Fruit fly (Drosophila melanogaster): Measurements from ENCODE around the gene sfl.

sfl gene

DNA sequence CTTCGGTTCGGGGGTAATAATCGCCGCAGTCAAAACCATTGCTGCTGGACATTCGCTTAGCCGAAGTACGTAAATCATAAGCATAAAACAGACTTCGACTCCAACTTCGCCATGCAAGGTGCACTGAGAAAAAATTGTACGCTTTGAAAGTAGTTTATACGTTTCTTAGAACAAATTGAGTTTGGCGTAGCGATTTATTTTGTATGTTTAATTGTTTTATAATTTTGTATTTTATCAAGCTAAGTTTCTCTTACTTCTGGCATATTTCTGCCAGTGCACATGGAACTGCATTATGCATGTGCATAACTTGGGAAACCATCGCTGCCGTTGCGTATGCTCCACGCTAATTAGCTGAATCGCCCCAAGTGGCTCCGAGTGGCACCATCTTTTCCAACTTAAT lies 12.6 kb upstream of the sfl start (continued):
- no peak for TF ChIP-seq CG4617 (GFP tag; optimal IDR thresholded peaks at IDR 0.05; ENCODE audit: borderline replicate concordance)
- no peak for TF ChIP-seq CG4854 (GFP tag; optimal IDR thresholded peaks at IDR 0.05)
- TF ChIP-seq bigmax (GFP tag; optimal IDR thresholded peaks at IDR 0.05) = no peak
- no peak for TF ChIP-seq en (GFP tag; optimal IDR thresholded peaks at IDR 0.05)
- TF ChIP-seq CG17829 (tag; optimal IDR thresholded peaks at IDR 0.05) = peak; percentile 35
- no peak for TF ChIP-seq dan (GFP tag; IDR thresholded peaks at IDR 0.05)
- TF ChIP-seq CG15514 (GFP tag; optimal IDR thresholded peaks at IDR 0.05) = no peak
- TF ChIP-seq sens-2 (GFP tag; IDR thresholded peaks at IDR 0.05) = no peak
- TF ChIP-seq Ptx1 (GFP tag; IDR thresholded peaks at IDR 0.05) = peak; percentile 45; the same call in 1 of the 2 replicates
- peak; percentile 5 for TF ChIP-seq CG9437 (GFP tag; optimal IDR thresholded peaks at IDR 0.05)
- no peak for TF ChIP-seq TFAM (GFP tag; optimal IDR thresholded peaks at IDR 0.05)
- peak; percentile 21 for TF ChIP-seq CG1529 (GFP tag; optimal IDR thresholded peaks at IDR 0.05)
- no peak for TF ChIP-seq CG11696 (GFP tag; IDR thresholded peaks at IDR 0.05)
- TF ChIP-seq MTF-1 (GFP tag; optimal IDR thresholded peaks at IDR 0.05; ENCODE audit: borderline replicate concordance) = no peak
- no peak for TF ChIP-seq CG30431 (GFP tag; optimal IDR thresholded peaks at IDR 0.05)
- no peak for TF ChIP-seq eve (GFP tag; optimal IDR thresholded peaks at IDR 0.05)
- TF ChIP-seq Optix (GFP tag; IDR thresholded peaks at IDR 0.05) = no peak
- no peak for TF ChIP-seq ab (GFP tag; optimal IDR thresholded peaks at IDR 0.05)
- TF ChIP-seq bowl (GFP tag; IDR thresholded peaks at IDR 0.05) = no peak
- TF ChIP-seq Xbp1 (GFP tag; optimal IDR thresholded peaks at IDR 0.05) = peak; percentile 31
- peak in 1 of 2 experiments; percentile 13 for TF ChIP-seq Pdp1 (GFP tag; optimal IDR thresholded peaks at IDR 0.05)
- TF ChIP-seq Xrp1 (GFP tag; IDR thresholded peaks at IDR 0.05) = no peak
- peak; percentile 32 for TF ChIP-seq unpg (GFP tag; optimal IDR thresholded peaks at IDR 0.05)
- TF ChIP-seq D19A (tag; optimal IDR thresholded peaks at IDR 0.05) = peak; percentile 8
- TF ChIP-seq chinmo (GFP tag; IDR thresholded peaks at IDR 0.05; ENCODE audit: partially characterized antibody) = no peak
- no peak for TF ChIP-seq CG10209 (GFP tag; optimal IDR thresholded peaks at IDR 0.05)
- no peak for TF ChIP-seq Bdp1 (GFP tag; optimal IDR thresholded peaks at IDR 0.05)
- peak; percentile 26 for TF ChIP-seq fd96Cb (tag; optimal IDR thresholded peaks at IDR 0.05)
- peak; percentile 15 for TF ChIP-seq Oli (tag; optimal IDR thresholded peaks at IDR 0.05)
- peak; percentile 93 for TF ChIP-seq Drgx (GFP tag; IDR thresholded peaks at IDR 0.05)
- TF ChIP-seq CG11093 (GFP tag; IDR thresholded peaks at IDR 0.05) = no peak
- TF ChIP-seq CG15479 (GFP tag; optimal IDR thresholded peaks at IDR 0.05) = no peak
- 0 out of 2 replicates have a peak, but pooled peaks have one; percentile 6 for TF ChIP-seq CG4730 (GFP tag; IDR thresholded peaks at IDR 0.05)
- no peak for TF ChIP-seq Deaf1 (tag; optimal IDR thresholded peaks at IDR 0.05)
- no peak for TF ChIP-seq grn (GFP tag; optimal IDR thresholded peaks at IDR 0.05)
- no peak for TF ChIP-seq gfzf (GFP tag; optimal IDR thresholded peaks at IDR 0.05)
- no peak for TF ChIP-seq disco-r (GFP tag; optimal IDR thresholded peaks at IDR 0.05)
- TF ChIP-seq gem (tag; optimal IDR thresholded peaks at IDR 0.05) = peak; percentile 63
- TF ChIP-seq CG3847 (GFP tag; IDR thresholded peaks at IDR 0.05) = no peak
- TF ChIP-seq unc-4 (GFP tag; IDR thresholded peaks at IDR 0.05; ENCODE audit: partially characterized antibody) = no peak
- TF ChIP-seq CG31388 (GFP tag; optimal IDR thresholded peaks at IDR 0.05) = no peak
- TF ChIP-seq ken (GFP tag; IDR thresholded peaks at IDR 0.05) = peak; percentile 77
- no peak for TF ChIP-seq Sry-δ (GFP tag; optimal IDR thresholded peaks at IDR 0.05)
- TF ChIP-seq CG18764 (GFP tag; optimal IDR thresholded peaks at IDR 0.05) = no peak
- TF ChIP-seq CoRest (tag; optimal IDR thresholded peaks at IDR 0.05) = peak; percentile 4
- TF ChIP-seq Nf-YB (GFP tag; optimal IDR thresholded peaks at IDR 0.05) = no peak
- peak in 1 of 2 experiments; percentile 52 for TF ChIP-seq bsh (GFP tag; optimal IDR thresholded peaks at IDR 0.05)
- no peak for TF ChIP-seq CG10565 (GFP tag; optimal IDR thresholded peaks at IDR 0.05)
